Worm (Caenorhabditis elegans) whole organism, mixed stage, embryonic: ENCODE measurements around the gene F19B6.3.

ENCODE experiments used
- M03D4.4 ChIP-seq: sonication (generic microtip); optimal IDR thresholded peaks from 2 replicates; lab custom pipeline; 2017; ENCODE audit warnings: mild to moderate bottlenecking, missing genetic modification characterization, missing compliant biosample characterization
- bed-3 ChIP-seq: fragments of 200-800 bp; sonication (Bioruptor generic); optimal IDR thresholded peaks from 3 replicates; lab custom pipeline; 2018; ENCODE audit warnings: mild to moderate bottlenecking, missing genetic modification characterization, moderate library complexity, missing compliant biosample characterization
- blmp-1 ChIP-seq: fragments of 150-350 bp; optimal IDR thresholded peaks from 2 replicates; lab custom pipeline; 2014; ENCODE audit warnings: missing biosample characterization, missing genetic modification characterization
- ceh-39 ChIP-seq: fragments of 150-350 bp; optimal IDR thresholded peaks from 2 replicates; lab custom pipeline; 2014; ENCODE audit warnings: missing biosample characterization, missing genetic modification characterization
- ceh-43 ChIP-seq: fragments of 200-800 bp; sonication (Bioruptor generic); optimal IDR thresholded peaks from 2 replicates; lab custom pipeline; 2018; ENCODE audit warnings: mild to moderate bottlenecking, missing genetic modification characterization, moderate library complexity, missing compliant biosample characterization
- ceh-83 ChIP-seq: fragments of 200-800 bp; sonication (Bioruptor generic); optimal IDR thresholded peaks from 2 replicates; lab custom pipeline; 2018; ENCODE audit warnings: mild to moderate bottlenecking, missing genetic modification characterization, missing compliant biosample characterization
- ces-1 ChIP-seq: fragments of 150-350 bp; optimal IDR thresholded peaks from 2 replicates; lab custom pipeline; 2014; ENCODE audit warnings: missing biosample characterization, missing genetic modification reagents, missing genetic modification characterization
- cnd-1 ChIP-seq: fragments of 200-800 bp; sonication (Bioruptor generic); optimal IDR thresholded peaks from 2 replicates; lab custom pipeline; 2018; ENCODE audit warnings: mild to moderate bottlenecking, missing genetic modification characterization, missing compliant biosample characterization
- drap-1 ChIP-seq: fragments of 200-800 bp; sonication (Bioruptor generic); optimal IDR thresholded peaks from 3 replicates; lab custom pipeline; 2018; ENCODE audit warnings: mild to moderate bottlenecking, missing genetic modification characterization, missing compliant biosample characterization
- elt-1 ChIP-seq: sonication (generic microtip); optimal IDR thresholded peaks from 2 replicates; lab custom pipeline; 2017; ENCODE audit warnings: missing genetic modification characterization, mild to moderate bottlenecking, missing compliant biosample characterization, antibody characterized with exemption, moderate library complexity, borderline replicate concordance; ENCODE audit not compliant: insufficient read depth
- elt-3 ChIP-seq: fragments of 150-350 bp; optimal IDR thresholded peaks from 2 replicates; lab custom pipeline; 2014; ENCODE audit warnings: missing biosample characterization, missing genetic modification characterization
- flh-1 ChIP-seq: fragments of 200-800 bp; sonication (Bioruptor generic); optimal IDR thresholded peaks from 2 replicates; lab custom pipeline; 2018; ENCODE audit warnings: mild to moderate bottlenecking, missing genetic modification characterization, moderate library complexity, missing compliant biosample characterization
- ham-2 ChIP-seq: fragments of 200-800 bp; sonication (Bioruptor generic); optimal IDR thresholded peaks from 2 replicates; lab custom pipeline; 2018; ENCODE audit warnings: mild to moderate bottlenecking, missing genetic modification characterization, missing compliant biosample characterization
- hlh-1 ChIP-seq: fragments of 150-350 bp; optimal IDR thresholded peaks from 2 replicates; lab custom pipeline; 2014; ENCODE audit warnings: missing biosample characterization, missing genetic modification reagents, missing genetic modification characterization
- lin-13 ChIP-seq: fragments of 150-350 bp; optimal IDR thresholded peaks from 2 replicates; lab custom pipeline; 2014; ENCODE audit warnings: missing biosample characterization, missing genetic modification characterization
- lin-32 ChIP-seq: fragments of 200-800 bp; sonication (Bioruptor generic); optimal IDR thresholded peaks from 2 replicates; lab custom pipeline; 2018; ENCODE audit warnings: mild to moderate bottlenecking, missing genetic modification characterization, missing compliant biosample characterization
- lsy-2 ChIP-seq: fragments of 150-350 bp; optimal IDR thresholded peaks from 2 replicates; lab custom pipeline; 2014; ENCODE audit warnings: missing biosample characterization, missing genetic modification characterization
- mab-5 ChIP-seq: fragments of 150-350 bp; optimal IDR thresholded peaks from 2 replicates; lab custom pipeline; 2014; ENCODE audit warnings: missing biosample characterization, missing genetic modification characterization
- mep-1 ChIP-seq: fragments of 150-350 bp; optimal IDR thresholded peaks from 2 replicates; lab custom pipeline; 2017; ENCODE audit warnings: missing biosample characterization, missing genetic modification reagents, missing genetic modification characterization, inconsistent platforms
- mls-2 ChIP-seq: sonication (generic microtip); optimal IDR thresholded peaks from 2 replicates; lab custom pipeline; 2016; ENCODE audit warnings: mild to moderate bottlenecking, missing genetic modification characterization, moderate library complexity, missing compliant biosample characterization
- nhr-12 ChIP-seq: fragments of 150-350 bp; optimal IDR thresholded peaks from 2 replicates; lab custom pipeline; 2014; ENCODE audit warnings: missing biosample characterization, missing genetic modification characterization
- nhr-2 ChIP-seq: fragments of 150-350 bp; optimal IDR thresholded peaks from 2 replicates; lab custom pipeline; 2014; ENCODE audit warnings: missing biosample characterization, missing genetic modification characterization
- nhr-237 ChIP-seq: fragments of 150-350 bp; optimal IDR thresholded peaks from 2 replicates; lab custom pipeline; 2014; ENCODE audit warnings: missing biosample characterization, missing genetic modification characterization
- nhr-28 ChIP-seq: fragments of 150-350 bp; optimal IDR thresholded peaks from 2 replicates; lab custom pipeline; 2014; ENCODE audit warnings: missing biosample characterization, missing genetic modification characterization
- nhr-76 ChIP-seq: sonication (generic microtip); optimal IDR thresholded peaks from 2 replicates; lab custom pipeline; 2017; ENCODE audit warnings: missing biosample characterization, missing genetic modification characterization
- pha-4 ChIP-seq: fragments of 150-350 bp; optimal IDR thresholded peaks from 2 replicates; lab custom pipeline; 2018; ENCODE audit warnings: missing biosample characterization, missing genetic modification reagents, missing genetic modification characterization
- sem-2 ChIP-seq: fragments of 200-800 bp; sonication (Bioruptor generic); optimal IDR thresholded peaks from 2 replicates; lab custom pipeline; 2018; ENCODE audit warnings: mild to moderate bottlenecking, missing genetic modification characterization, missing compliant biosample characterization
- snpc-4 ChIP-seq: fragments of 150-350 bp; optimal IDR thresholded peaks from 2 replicates; lab custom pipeline; 2014; ENCODE audit warnings: missing biosample characterization, missing genetic modification characterization
- sptf-1 ChIP-seq: sonication (generic microtip); optimal IDR thresholded peaks from 2 replicates; lab custom pipeline; 2017; ENCODE audit warnings: mild to moderate bottlenecking, missing genetic modification characterization, moderate library complexity, missing compliant biosample characterization
- tbx-8 ChIP-seq: fragments of 200-800 bp; sonication (Bioruptor generic); optimal IDR thresholded peaks from 2 replicates; lab custom pipeline; 2018; ENCODE audit warnings: mild to moderate bottlenecking, missing genetic modification characterization, moderate library complexity, missing compliant biosample characterization
- unc-120 ChIP-seq: sonication (generic microtip); optimal IDR thresholded peaks from 2 replicates; lab custom pipeline; 2017; ENCODE audit warnings: missing genetic modification characterization, missing compliant biosample characterization; ENCODE audit not compliant: poor library complexity, severe bottlenecking
- unc-39 ChIP-seq: fragments of 150-350 bp; optimal IDR thresholded peaks from 2 replicates; lab custom pipeline; 2014; ENCODE audit warnings: missing biosample characterization, missing genetic modification characterization
- unc-62 ChIP-seq: fragments of 150-350 bp; optimal IDR thresholded peaks from 2 replicates; lab custom pipeline; 2014; ENCODE audit warnings: missing biosample characterization, missing genetic modification reagents, missing genetic modification characterization
- zip-8 ChIP-seq: fragments of 150-350 bp; optimal IDR thresholded peaks from 2 replicates; lab custom pipeline; 2014; ENCODE audit warnings: missing biosample characterization, missing genetic modification characterization
- ztf-11 ChIP-seq: fragments of 150-350 bp; optimal IDR thresholded peaks from 2 replicates; lab custom pipeline; 2014; ENCODE audit warnings: missing biosample characterization, missing genetic modification characterization

Gene F19B6.3

DNA sequence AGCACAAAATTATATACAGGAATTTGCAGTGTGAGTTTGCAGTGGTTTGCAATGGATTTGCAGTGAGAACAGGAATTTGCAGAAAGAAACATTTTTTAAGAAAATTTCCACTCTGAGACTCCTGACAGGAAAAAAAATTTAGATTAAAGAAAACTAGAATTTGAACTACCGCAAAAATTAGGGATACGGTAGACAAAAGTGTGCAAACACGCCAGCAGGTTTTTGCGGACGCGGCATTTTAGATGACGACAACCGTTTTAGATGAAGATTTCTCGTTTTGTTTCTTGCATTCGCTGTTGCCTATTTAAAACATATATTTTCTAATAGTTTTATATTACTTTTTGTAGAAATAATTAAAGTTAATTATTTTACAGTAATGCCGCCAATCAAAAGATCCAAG, 44.8 kb downstream of the F19B6.3 start, which contains the start of gene wdr-46:
TSS of gene wdr-46 (plus strand) at position 375 of the 400 bp plus-strand sequence.
- TF ChIP-seq ceh-39 (tag; lab: Kevin White, UChicago) (peak; percentile 8), nhr-2 (tag; lab: Kevin White, UChicago) (peak; percentile 19), pha-4 (tag; lab: Kevin White, UChicago) (peak; percentile 36), hlh-1 (tag; lab: Kevin White, UChicago) (no peak), mls-2 (tag; lab: Kevin White, UChicago) (no peak), elt-1 (tag; lab: Kevin White, UChicago) (no peak), nhr-76 (tag; lab: Kevin White, UChicago) (no peak), snpc-4 (no peak), unc-39 (tag; lab: Kevin White, UChicago) (no peak), tbx-8 (GFP tag; lab: Kevin White, UChicago) (no peak), unc-62 (GFP tag; lab: Kevin White, UChicago) (peak; percentile 29), bed-3 (GFP tag; lab: Kevin White, UChicago) (no peak), lsy-2 (peak; percentile 99), nhr-12 (tag; lab: Kevin White, UChicago) (no peak), ces-1 (GFP tag; lab: Kevin White, UChicago) (peak; percentile 86), drap-1 (GFP tag; lab: Kevin White, UChicago) (no peak), mep-1 (tag; lab: Kevin White, UChicago) (peak; percentile 82), elt-3 (no peak), M03D4.4 (tag; lab: Kevin White, UChicago) (peak; percentile 10), cnd-1 (peak; percentile 25), sem-2 (GFP tag; lab: Kevin White, UChicago) (no peak), ztf-11 (tag; lab: Kevin White, UChicago) (no peak), ceh-43 (GFP tag; lab: Kevin White, UChicago) (peak; percentile 31), nhr-237 (peak; percentile 58), lin-32 (GFP tag; lab: Kevin White, UChicago) (no peak), ham-2 (GFP tag; lab: Kevin White, UChicago) (no peak), unc-120 (tag; lab: Kevin White, UChicago) (no peak), blmp-1 (tag; lab: Kevin White, UChicago) (no peak), zip-8 (no peak), sptf-1 (tag; lab: Kevin White, UChicago) (peak; percentile 53), nhr-28 (tag; lab: Kevin White, UChicago) (no peak), ceh-83 (peak; percentile 42), lin-13 (peak; percentile 40), flh-1 (no peak), mab-5 (no peak)
- TF ChIP-seq, all 35 proteins: peak for 14

DNA sequence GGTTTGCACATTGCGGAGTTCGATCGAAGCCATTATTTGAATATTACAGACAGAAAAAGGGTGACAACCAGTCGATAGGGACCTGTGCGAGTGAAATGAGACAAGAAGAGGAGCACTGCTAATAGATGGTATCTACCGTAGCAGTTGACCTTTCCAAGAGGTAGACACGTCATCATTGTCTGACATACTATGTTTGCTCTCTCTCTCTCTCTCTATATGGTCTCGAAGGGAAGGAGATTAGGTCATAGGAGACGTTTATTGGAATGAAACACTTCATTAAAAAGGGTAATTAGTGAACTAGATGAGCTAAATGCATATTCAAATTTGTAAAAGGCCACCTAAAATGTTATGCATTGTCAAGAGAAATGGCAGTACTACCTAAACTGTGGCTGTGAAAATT, 49.0 kb downstream of the F19B6.3 start, which contains the start of gene atz-1:
TSS of gene atz-1 (minus strand) at position 101 of the 400 bp plus-strand sequence.
- TF ChIP-seq M03D4.4 (tag; lab: Kevin White, UChicago) (no peak), ceh-39 (tag; lab: Kevin White, UChicago) (peak; percentile 36), sem-2 (GFP tag; lab: Kevin White, UChicago) (no peak), nhr-2 (tag; lab: Kevin White, UChicago) (peak; percentile 80), bed-3 (GFP tag; lab: Kevin White, UChicago) (no peak), lin-13 (no peak)
